Fruit fly (Drosophila melanogaster) whole organism, wandering third instar larva: ENCODE results near the gene Uch-L5.

Source experiments
- Abd-B ChIP-seq: fragments of >200 bp; optimal IDR thresholded peaks from 2 replicates; lab custom pipeline; 2017; ENCODE audit warnings: missing biosample characterization, missing genetic modification characterization
- CG32264 ChIP-seq: fragments of 200-800 bp; sonication (Bioruptor generic); optimal IDR thresholded peaks from 2 replicates; lab custom pipeline; 2016; ENCODE audit warnings: missing biosample characterization, missing genetic modification characterization
- CG9705 ChIP-seq: fragments of 200-800 bp; sonication (Bioruptor generic); optimal IDR thresholded peaks from 2 replicates; lab custom pipeline; 2018; ENCODE audit warnings: missing biosample characterization, mild to moderate bottlenecking, missing genetic modification characterization
- CrebA ChIP-seq: fragments of 200-800 bp; sonication (Bioruptor generic); optimal IDR thresholded peaks from 2 replicates; lab custom pipeline; 2016; ENCODE audit warnings: missing biosample characterization, mild to moderate bottlenecking, missing genetic modification characterization, borderline replicate concordance
- Dfd ChIP-seq: fragments of >200 bp; optimal IDR thresholded peaks from 2 replicates; lab custom pipeline; 2017; ENCODE audit warnings: missing biosample characterization, missing genetic modification characterization
- Dif ChIP-seq: fragments of 200-275, 200-300 bp; sonication (Bioruptor generic); optimal IDR thresholded peaks from 2 replicates; lab custom pipeline; 2018; ENCODE audit warnings: missing biosample characterization, missing genetic modification characterization; ENCODE audit not compliant: partially characterized antibody
- GATAd ChIP-seq: sonication (Bioruptor generic); optimal IDR thresholded peaks from 2 replicates; lab custom pipeline; 2016; ENCODE audit warnings: missing biosample characterization, missing genetic modification characterization
- HLH106 ChIP-seq: fragments of 200-800 bp; optimal IDR thresholded peaks from 3 replicates; lab custom pipeline; 2019; ENCODE audit warnings: missing biosample characterization, mild to moderate bottlenecking, missing genetic modification characterization, moderate library complexity
- Hnf4 ChIP-seq: fragments of 200-800 bp; sonication (Bioruptor generic); optimal IDR thresholded peaks from 2 replicates; lab custom pipeline; 2016; ENCODE audit warnings: missing biosample characterization, mild to moderate bottlenecking, missing genetic modification characterization
- Hr78 ChIP-seq: fragments of >200 bp; optimal IDR thresholded peaks from 2 replicates; lab custom pipeline; 2017; ENCODE audit warnings: missing biosample characterization, missing genetic modification characterization
- Hr83 ChIP-seq: fragments of 200-300 bp; sonication (Bioruptor generic); optimal IDR thresholded peaks from 2 replicates; lab custom pipeline; 2016; ENCODE audit warnings: missing biosample characterization, mild to moderate bottlenecking, missing genetic modification characterization, moderate library complexity; ENCODE audit not compliant: poor library complexity, severe bottlenecking
- Jra ChIP-seq: sonication (Bioruptor generic); optimal IDR thresholded peaks from 2 replicates; lab custom pipeline; 2016; ENCODE audit warnings: missing biosample characterization, missing genetic modification characterization
- Mio ChIP-seq: sonication (Bioruptor generic); optimal IDR thresholded peaks from 2 replicates; lab custom pipeline; 2016; ENCODE audit warnings: missing biosample characterization, missing genetic modification characterization
- Myc ChIP-seq: fragments of >200 bp; optimal IDR thresholded peaks from 2 replicates; lab custom pipeline; 2017
- N ChIP-seq: fragments of >200 bp; optimal IDR thresholded peaks from 2 replicates; lab custom pipeline; 2018; ENCODE audit warnings: missing biosample characterization, missing external identifiers, missing genetic modification characterization
- OdsH ChIP-seq: fragments of 200-800 bp; sonication (Bioruptor generic); optimal IDR thresholded peaks from 2 replicates; lab custom pipeline; 2016; ENCODE audit warnings: missing biosample characterization, mild to moderate bottlenecking, missing genetic modification characterization
- Rel ChIP-seq, 2 experiments: fragments of 200-800 bp; sonication (Bioruptor generic) in 1 of 2; optimal IDR thresholded peaks; 2 replicates in 1 of 2; 3 replicates in 1 of 2; lab custom pipeline; 2016 to 2019; ENCODE audit warnings: mild to moderate bottlenecking in 2 of 2, missing biosample characterization in 2 of 2, missing genetic modification characterization in 2 of 2, moderate library complexity in 1 of 2
- Sp1 ChIP-seq: fragments of 200-800 bp; sonication (Bioruptor generic); optimal IDR thresholded peaks from 3 replicates; lab custom pipeline; 2019; ENCODE audit warnings: missing biosample characterization, mild to moderate bottlenecking, missing genetic modification characterization, moderate library complexity
- Vsx2 ChIP-seq: fragments of 200-300, 225-300 bp; sonication (Bioruptor generic); optimal IDR thresholded peaks from 2 replicates; lab custom pipeline; 2018; ENCODE audit warnings: missing biosample characterization, missing genetic modification characterization; ENCODE audit not compliant: partially characterized antibody
- br ChIP-seq: fragments of 200-800 bp; sonication (Bioruptor generic); optimal IDR thresholded peaks from 2 replicates; lab custom pipeline; 2016; ENCODE audit warnings: missing biosample characterization, missing genetic modification characterization
- brk ChIP-seq: fragments of 200-800 bp; sonication (Bioruptor generic); optimal IDR thresholded peaks from 2 replicates; lab custom pipeline; 2016; ENCODE audit warnings: missing biosample characterization, mild to moderate bottlenecking, missing genetic modification characterization
- dl ChIP-seq, 2 experiments: fragments of 175-275, 200-275 bp in 1 of 2; fragments of 200-275 bp in 1 of 2; sonication (Bioruptor generic); optimal IDR thresholded peaks; lab custom pipeline; 2018; ENCODE audit warnings: mild to moderate bottlenecking in 2 of 2, missing biosample characterization in 2 of 2, missing genetic modification characterization in 2 of 2, moderate library complexity in 2 of 2; ENCODE audit not compliant: partially characterized antibody in 2 of 2, insufficient read depth in 1 of 2
- dmrt93B ChIP-seq: fragments of 200-800 bp; sonication (Bioruptor generic); optimal IDR thresholded peaks from 2 replicates; lab custom pipeline; 2018; ENCODE audit warnings: missing biosample characterization, mild to moderate bottlenecking, missing genetic modification characterization
- dsf ChIP-seq: sonication (Bioruptor generic); optimal IDR thresholded peaks from 2 replicates; lab custom pipeline; 2016; ENCODE audit warnings: missing biosample characterization, missing genetic modification characterization, borderline replicate concordance
- ey ChIP-seq: fragments of 200-800 bp; sonication (Bioruptor generic); optimal IDR thresholded peaks from 2 replicates; lab custom pipeline; 2016; ENCODE audit warnings: missing biosample characterization, missing genetic modification characterization
- foxo ChIP-seq, 2 experiments: fragments of 200-800 bp; sonication (Bioruptor generic); optimal IDR thresholded peaks; 2 replicates in 1 of 2; 3 replicates in 1 of 2; lab custom pipeline; 2016 to 2017; ENCODE audit warnings: missing biosample characterization in 2 of 2, missing genetic modification characterization in 2 of 2
- fru ChIP-seq: fragments of 200-800 bp; sonication (Bioruptor generic); optimal IDR thresholded peaks from 3 replicates; lab custom pipeline; 2016; ENCODE audit warnings: missing biosample characterization, mild to moderate bottlenecking, missing genetic modification characterization
- h ChIP-seq: fragments of 200-800 bp; sonication (Bioruptor generic); optimal IDR thresholded peaks from 3 replicates; lab custom pipeline; 2016; ENCODE audit warnings: missing biosample characterization, mild to moderate bottlenecking, missing genetic modification characterization
- jim ChIP-seq: fragments of 175-275, 200-325 bp; sonication (Bioruptor generic); optimal IDR thresholded peaks from 2 replicates; lab custom pipeline; 2016; ENCODE audit warnings: missing biosample characterization, mild to moderate bottlenecking, missing genetic modification characterization
- lola ChIP-seq: fragments of >200 bp; optimal IDR thresholded peaks from 2 replicates; lab custom pipeline; 2017; ENCODE audit warnings: missing biosample characterization, missing genetic modification characterization
- pan ChIP-seq: fragments of >200 bp; optimal IDR thresholded peaks from 2 replicates; lab custom pipeline; 2017
- psq ChIP-seq: fragments of 200-800 bp; sonication (Bioruptor generic); optimal IDR thresholded peaks from 3 replicates; lab custom pipeline; 2017; ENCODE audit warnings: missing biosample characterization, mild to moderate bottlenecking, missing genetic modification characterization, moderate library complexity
- rgr ChIP-seq: fragments of 200-800 bp; sonication (Bioruptor generic); optimal IDR thresholded peaks from 3 replicates; lab custom pipeline; 2016; ENCODE audit warnings: missing biosample characterization, mild to moderate bottlenecking, missing genetic modification characterization
- sage ChIP-seq: fragments of 200-800 bp; sonication (Bioruptor generic); optimal IDR thresholded peaks from 2 replicates; lab custom pipeline; 2016; ENCODE audit warnings: missing biosample characterization, mild to moderate bottlenecking, missing genetic modification characterization
- sv ChIP-seq: fragments of 200-800 bp; sonication (Bioruptor generic); optimal IDR thresholded peaks from 3 replicates; lab custom pipeline; 2016; ENCODE audit warnings: missing biosample characterization, missing genetic modification characterization
- tai ChIP-seq: sonication (Bioruptor generic); optimal IDR thresholded peaks from 2 replicates; lab custom pipeline; 2016; ENCODE audit warnings: missing biosample characterization, missing genetic modification characterization
- usp ChIP-seq: fragments of >200 bp; optimal IDR thresholded peaks from 2 replicates; lab custom pipeline; 2017; ENCODE audit warnings: missing biosample characterization, missing genetic modification characterization
- woc ChIP-seq: sonication (Bioruptor generic); optimal IDR thresholded peaks from 2 replicates; lab custom pipeline; 2016; ENCODE audit warnings: missing biosample characterization, mild to moderate bottlenecking, missing genetic modification characterization

Gene Uch-L5

dm6 chr3L:9461670-9462246 lies 15.0 kb downstream of the Uch-L5 start:
- TF ChIP-seq rgr: no peak
- peak; percentile 32 for TF ChIP-seq Dif (GFP tag; lab: Kevin White, UChicago)
- TF ChIP-seq, all 38 proteins: peak for 1

- TF ChIP-seq br (GFP tag; lab: Kevin White, UChicago) (peak; percentile 77), N (GFP tag; lab: Kevin White, UChicago) (no peak), woc (GFP tag; lab: Kevin White, UChicago) (peak; percentile 79), dsf (GFP tag; lab: Kevin White, UChicago) (peak; percentile 70), dl (GFP tag; optimal IDR thresholded peaks at IDR 0.05; lab: Kevin White, UChicago; ENCODE audit: insufficient read depth in 1 of 2, partially characterized antibody in 2 of 2) (no peak), usp (no peak), brk (GFP tag; lab: Kevin White, UChicago) (peak; percentile 57), CG9705 (GFP tag; lab: Kevin White, UChicago) (peak; percentile 61), Abd-B (GFP tag; lab: Kevin White, UChicago) (no peak), foxo (GFP tag; optimal IDR thresholded peaks at IDR 0.05; lab: Kevin White, UChicago) (peak in 1 of 2 experiments; percentile 82), pan (lab: Kevin White, UChicago) (no peak), Jra (peak; percentile 79), Mio (GFP tag; lab: Kevin White, UChicago) (no peak), jim (GFP tag; lab: Kevin White, UChicago) (no peak), sv (GFP tag; lab: Kevin White, UChicago) (peak; percentile 84), Hr83 (peak; percentile 70), Sp1 (GFP tag; lab: Kevin White, UChicago) (peak; percentile 73), Vsx2 (GFP tag; lab: Kevin White, UChicago) (no peak), CrebA (no peak), dmrt93B (GFP tag; lab: Kevin White, UChicago) (peak; percentile 42), ey (peak; percentile 76), Hnf4 (GFP tag; lab: Kevin White, UChicago) (peak; percentile 76), lola (GFP tag; lab: Kevin White, UChicago) (no peak), GATAd (GFP tag; lab: Kevin White, UChicago) (no peak), Rel (GFP tag; optimal IDR thresholded peaks at IDR 0.05; lab: Kevin White, UChicago) (peak; percentile 34), Rel (tag; optimal IDR thresholded peaks at IDR 0.05; lab: Kevin White, UChicago) (peak; percentile 96), HLH106 (peak; percentile 76), OdsH (GFP tag; lab: Kevin White, UChicago) (peak; percentile 71), Dfd (GFP tag; lab: Kevin White, UChicago) (no peak), CG32264 (GFP tag; lab: Kevin White, UChicago) (no peak), fru (GFP tag; lab: Kevin White, UChicago) (peak; percentile 77), psq (peak; percentile 85), sage (peak; percentile 78), rgr (peak; percentile 82), tai (GFP tag; lab: Kevin White, UChicago) (peak; percentile 69), h (GFP tag; lab: Kevin White, UChicago) (peak; percentile 89), Myc (lab: Kevin White, UChicago) (peak; percentile 92), Dif (GFP tag; lab: Kevin White, UChicago) (no peak), Hr78 (GFP tag; lab: Kevin White, UChicago) (no peak)
Observed at dm6 chr3L:9460775-9461491, 15.8 kb downstream of the Uch-L5 start, which contains the start of the genes CG3434 and CG44838. Gene CG3434 (minus strand): TSS chr3L:9460799. Gene CG44838 (plus strand): TSS chr3L:9461050.
